Worm (Caenorhabditis elegans): Measurements from ENCODE around the gene acp-3.

DNA sequence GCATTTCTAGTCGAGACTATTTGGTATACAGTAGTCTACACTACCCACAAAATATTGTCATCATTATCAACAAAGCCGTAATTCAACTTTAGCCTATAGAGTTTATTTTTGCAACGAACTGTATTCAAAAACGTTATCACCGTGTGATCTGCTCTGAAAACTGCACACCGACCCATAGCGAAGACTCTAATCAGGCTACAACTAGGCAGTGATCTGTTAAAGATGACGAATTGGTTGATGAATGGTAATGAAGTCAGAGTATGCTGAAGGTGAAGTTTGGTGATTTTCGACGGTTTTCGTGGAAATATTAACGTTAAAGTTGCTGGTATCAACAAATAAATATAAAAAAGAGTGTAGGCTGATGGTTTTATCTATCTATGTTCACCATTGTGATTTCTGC lies 50.0 kb downstream of the acp-3 start:
- TF ChIP-seq ama-1 (optimal IDR thresholded peaks at IDR 0.05) (no peak), tbx-11 (GFP tag; IDR thresholded peaks at IDR 0.05) (no peak), aly-1 (tag; optimal IDR thresholded peaks at IDR 0.05) (no peak), ceh-36 (tag; optimal IDR thresholded peaks at IDR 0.05) (no peak)

Data from whole organism, early embryonic.